Worm (Caenorhabditis elegans): ENCODE results near the gene oac-50.

The oac-50 gene

DNA sequence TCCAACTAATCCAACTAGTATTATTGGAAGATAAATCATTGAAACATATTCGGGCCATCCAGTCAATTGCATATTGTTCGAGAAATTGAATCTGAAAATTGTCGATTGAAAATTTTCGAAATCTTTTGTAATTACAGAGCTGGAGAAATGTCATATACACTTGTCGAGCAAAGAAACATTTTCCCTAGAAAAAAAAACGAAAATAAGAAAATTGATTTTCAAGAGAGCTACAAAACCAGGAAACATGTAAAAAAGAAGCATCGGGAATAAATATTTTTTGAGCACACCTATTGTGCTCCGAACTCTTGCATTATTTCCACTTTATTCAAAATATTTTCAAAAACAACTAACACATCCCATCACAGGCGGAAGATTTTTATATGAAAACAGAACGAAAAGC lies 27.7 kb upstream of the oac-50 start, which contains the start of gene frpr-6:
Gene frpr-6, minus strand, starts transcription at position 101 of the 400 bp plus-strand sequence.
- TF ChIP-seq elt-2 (tag; optimal IDR thresholded peaks at IDR 0.05) (no peak), nhr-28 (tag; optimal IDR thresholded peaks at IDR 0.05) (no peak), jun-1 (tag; optimal IDR thresholded peaks at IDR 0.05) (no peak), mml-1 (tag; optimal IDR thresholded peaks at IDR 0.05) (no peak), lin-39 (tag; optimal IDR thresholded peaks at IDR 0.05) (no peak), ztf-4 (tag; optimal IDR thresholded peaks at IDR 0.05) (no peak), unc-39 (tag; optimal IDR thresholded peaks at IDR 0.05) (no peak), egl-27 (tag; optimal IDR thresholded peaks at IDR 0.05) (no peak), egl-5 (tag; optimal IDR thresholded peaks at IDR 0.05) (no peak), nhr-12 (tag; optimal IDR thresholded peaks at IDR 0.05) (no peak), ztf-11 (tag; optimal IDR thresholded peaks at IDR 0.05) (no peak), lin-15B (tag; optimal IDR thresholded peaks at IDR 0.05) (no peak), ZK546.5 (tag; optimal IDR thresholded peaks at IDR 0.05) (no peak), eor-1 (tag; optimal IDR thresholded peaks at IDR 0.05) (no peak)

DNA sequence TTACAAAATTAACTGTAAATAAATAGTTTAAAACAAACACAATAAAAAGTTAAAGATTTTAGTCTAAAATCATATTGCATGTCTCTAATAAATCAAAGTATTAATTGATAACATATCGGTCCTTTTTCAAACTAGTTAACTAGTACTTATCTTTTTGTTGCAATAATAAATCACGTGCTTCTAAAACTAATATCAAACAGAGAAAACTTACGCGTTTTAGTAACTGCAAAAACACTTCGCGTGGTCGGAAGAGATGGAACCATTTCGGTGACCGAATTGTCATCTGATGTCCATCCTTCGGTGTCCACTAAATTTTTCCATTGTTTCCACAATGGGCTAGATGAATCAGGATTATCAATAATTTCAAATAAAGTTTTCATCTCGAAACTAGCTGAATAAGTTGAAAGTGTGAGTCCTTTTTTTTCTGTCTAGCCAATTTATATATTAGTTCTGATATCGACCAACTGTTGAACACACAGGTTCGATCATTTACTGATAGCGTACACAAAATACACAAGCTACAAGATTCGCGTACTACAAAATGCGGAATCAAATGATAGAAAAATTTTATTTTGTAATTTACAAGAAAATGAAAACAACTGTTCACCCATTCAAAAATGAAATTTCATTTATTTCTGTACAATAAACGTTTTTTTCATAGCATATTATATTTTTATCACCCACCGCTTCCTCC lies 25.1 kb upstream of the oac-50 start, which contains the start of gene F21C10.9:
Gene F21C10.9, minus strand, starts transcription at position 417 of the 694 bp plus-strand sequence.
- TF ChIP-seq ZK546.5 (tag; optimal IDR thresholded peaks at IDR 0.05) (no peak), elt-3 (tag; optimal IDR thresholded peaks at IDR 0.05) (no peak), elt-2 (tag; optimal IDR thresholded peaks at IDR 0.05) (peak; percentile 25), pha-4 (tag; optimal IDR thresholded peaks at IDR 0.05) (peak; percentile 12), lin-15B (tag; optimal IDR thresholded peaks at IDR 0.05) (no peak), aly-2 (tag; optimal IDR thresholded peaks at IDR 0.05) (no peak)

DNA sequence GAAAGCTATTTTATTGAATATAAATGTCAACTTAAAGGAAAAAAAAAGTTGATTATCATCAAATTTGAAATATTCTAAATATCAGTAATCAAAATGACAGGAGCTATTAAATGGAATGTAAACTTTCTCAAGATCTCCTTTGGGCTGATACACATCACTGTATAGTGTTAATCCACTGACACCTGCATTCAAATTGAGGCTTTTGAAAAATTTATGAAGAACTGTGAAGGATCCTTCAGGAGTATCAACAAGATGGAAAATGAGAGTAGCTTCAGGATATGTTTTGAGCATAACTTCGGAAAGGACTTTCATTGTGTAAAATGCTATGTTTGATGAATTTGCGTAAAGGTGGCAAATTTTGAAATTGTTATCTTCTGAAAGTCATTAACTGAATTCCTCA lies 23.9 kb upstream of the oac-50 start:
- TF ChIP-seq nhr-76 (tag; optimal IDR thresholded peaks at IDR 0.05) (no peak), mdl-1 (tag; optimal IDR thresholded peaks at IDR 0.05) (no peak), elt-2 (tag; optimal IDR thresholded peaks at IDR 0.05) (no peak), fkh-2 (tag; optimal IDR thresholded peaks at IDR 0.05) (no peak), ceh-16 (tag; optimal IDR thresholded peaks at IDR 0.05) (no peak), skn-1 (tag; optimal IDR thresholded peaks at IDR 0.05) (no peak), egl-5 (tag; optimal IDR thresholded peaks at IDR 0.05) (no peak), ceh-9 (tag; optimal IDR thresholded peaks at IDR 0.05) (no peak)

DNA sequence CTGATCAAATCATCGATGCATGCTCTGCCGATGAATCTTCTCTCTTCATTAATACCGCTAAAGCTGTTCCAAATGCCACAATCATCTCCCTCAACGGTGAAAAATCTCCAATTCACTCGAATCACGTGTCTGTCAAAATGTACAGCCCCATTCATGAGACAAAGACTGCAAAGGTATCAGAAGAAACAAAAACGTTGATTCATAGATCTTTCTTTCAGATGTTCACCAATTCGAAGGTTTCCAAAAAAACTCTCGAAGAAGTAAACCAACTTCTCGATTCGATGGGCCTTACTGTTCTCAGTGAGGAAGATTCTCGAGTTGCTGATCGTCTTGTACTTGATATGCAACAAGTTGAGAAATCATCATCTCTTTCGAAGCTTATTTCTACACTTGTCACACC lies 23.3 kb upstream of the oac-50 start:
- peak; percentile 55 for TF ChIP-seq ama-1 (optimal IDR thresholded peaks at IDR 0.05)
- TF ChIP-seq lin-15B (tag; optimal IDR thresholded peaks at IDR 0.05), result no peak
- TF ChIP-seq lin-39 (tag; optimal IDR thresholded peaks at IDR 0.05), result peak; percentile 20
- no peak for TF ChIP-seq nhr-12 (tag; optimal IDR thresholded peaks at IDR 0.05)

- peak; percentile 96 for TF ChIP-seq pha-4 (tag; optimal IDR thresholded peaks at IDR 0.05)
- TF ChIP-seq ceh-28 (tag; optimal IDR thresholded peaks at IDR 0.05), result peak; percentile 80
- no peak for TF ChIP-seq sea-2 (GFP tag; optimal IDR thresholded peaks at IDR 0.05)
- TF ChIP-seq pqm-1 (tag; optimal IDR thresholded peaks at IDR 0.05), result peak; percentile 89
- no peak for TF ChIP-seq fkh-10 (GFP tag; optimal IDR thresholded peaks at IDR 0.05)
- TF ChIP-seq egl-5 (tag; optimal IDR thresholded peaks at IDR 0.05), result peak; percentile 84
- peak; percentile 62 for TF ChIP-seq hmg-11 (tag; optimal IDR thresholded peaks at IDR 0.05)
- TF ChIP-seq nhr-43 (tag; optimal IDR thresholded peaks at IDR 0.05; ENCODE audit: poor library complexity, severe bottlenecking), result peak; percentile 98
- TF ChIP-seq nhr-76 (tag; optimal IDR thresholded peaks at IDR 0.05), result peak; percentile 92
- peak; percentile 15 for TF ChIP-seq fos-1 (tag; optimal IDR thresholded peaks at IDR 0.05)
- TF ChIP-seq elt-2 (tag; optimal IDR thresholded peaks at IDR 0.05), result peak; percentile 93
- peak; percentile 65 for TF ChIP-seq ztf-4 (tag; optimal IDR thresholded peaks at IDR 0.05)
- peak; percentile 95 for TF ChIP-seq nhr-23 (tag; optimal IDR thresholded peaks at IDR 0.05)
- TF ChIP-seq egl-27 (tag; optimal IDR thresholded peaks at IDR 0.05), result peak; percentile 54
- peak; percentile 47 for TF ChIP-seq unc-62 (GFP tag; optimal IDR thresholded peaks at IDR 0.05)
- no peak for TF ChIP-seq elt-1 (tag; optimal IDR thresholded peaks at IDR 0.05)
- peak; percentile 41 for TF ChIP-seq lsy-12 (tag; optimal IDR thresholded peaks at IDR 0.05)
- peak; percentile 55 for TF ChIP-seq snpc-4 (tag; optimal IDR thresholded peaks at IDR 0.05)
- TF ChIP-seq mdl-1 (tag; optimal IDR thresholded peaks at IDR 0.05), result peak; percentile 89
- TF ChIP-seq ceh-16 (tag; optimal IDR thresholded peaks at IDR 0.05), result no peak
- peak; percentile 85 for TF ChIP-seq nfya-1 (tag; optimal IDR thresholded peaks at IDR 0.05; ENCODE audit: insufficient read depth)
- peak; percentile 6 for TF ChIP-seq skn-1 (tag; optimal IDR thresholded peaks at IDR 0.05)
- TF ChIP-seq nhr-25 (tag; optimal IDR thresholded peaks at IDR 0.05), result peak; percentile 94
- peak; percentile 23 for TF ChIP-seq nhr-77 (tag; optimal IDR thresholded peaks at IDR 0.05)
- no peak for TF ChIP-seq fkh-2 (tag; optimal IDR thresholded peaks at IDR 0.05)
- no peak for TF ChIP-seq ztf-11 (tag; optimal IDR thresholded peaks at IDR 0.05)
- TF ChIP-seq mml-1 (tag; optimal IDR thresholded peaks at IDR 0.05), result peak; percentile 82
- peak; percentile 57 for TF ChIP-seq tbx-2 (tag; optimal IDR thresholded peaks at IDR 0.05)
- TF ChIP-seq nhr-12 (tag; optimal IDR thresholded peaks at IDR 0.05), result no peak
- TF ChIP-seq lin-15B (tag; optimal IDR thresholded peaks at IDR 0.05), result no peak
- peak; percentile 33 for TF ChIP-seq nhr-11 (tag; optimal IDR thresholded peaks at IDR 0.05)
Observed at ce11 chrV:9095613-9096317, 22.4 kb upstream of the oac-50 start, which contains the start of gene F21C10.10. Gene F21C10.10, plus strand, starts transcription at chrV:9096267.
